Worm (Caenorhabditis elegans): ENCODE results near the gene acs-22.

ce11 chrX:8933508-8933907 is 2.5 kb downstream of the acs-22 start:
- TF ChIP-seq zag-1 (tag; optimal IDR thresholded peaks at IDR 0.05) = no peak
- TF ChIP-seq nhr-76 (tag; optimal IDR thresholded peaks at IDR 0.05) = no peak
- no peak for TF ChIP-seq nhr-11 (tag; optimal IDR thresholded peaks at IDR 0.05)
- TF ChIP-seq lin-15B (tag; optimal IDR thresholded peaks at IDR 0.05) = no peak
- no peak for TF ChIP-seq ztf-11 (tag; optimal IDR thresholded peaks at IDR 0.05)
- no peak for TF ChIP-seq tbx-2 (tag; optimal IDR thresholded peaks at IDR 0.05)
- TF ChIP-seq unc-62 (GFP tag; optimal IDR thresholded peaks at IDR 0.05) = no peak
- no peak for TF ChIP-seq nhr-12 (tag; optimal IDR thresholded peaks at IDR 0.05)
- no peak for TF ChIP-seq ceh-28 (tag; optimal IDR thresholded peaks at IDR 0.05)
- TF ChIP-seq snpc-4 (tag; optimal IDR thresholded peaks at IDR 0.05) = no peak
- TF ChIP-seq nhr-237 (tag; optimal IDR thresholded peaks at IDR 0.05) = no peak
- no peak for TF ChIP-seq ceh-16 (tag; optimal IDR thresholded peaks at IDR 0.05)
- no peak for TF ChIP-seq nhr-43 (tag; optimal IDR thresholded peaks at IDR 0.05; ENCODE audit: poor library complexity, severe bottlenecking)
- no peak for TF ChIP-seq nhr-25 (tag; optimal IDR thresholded peaks at IDR 0.05)
